Worm (Caenorhabditis elegans): ENCODE measurements around the gene Y66D12A.7.

DNA sequence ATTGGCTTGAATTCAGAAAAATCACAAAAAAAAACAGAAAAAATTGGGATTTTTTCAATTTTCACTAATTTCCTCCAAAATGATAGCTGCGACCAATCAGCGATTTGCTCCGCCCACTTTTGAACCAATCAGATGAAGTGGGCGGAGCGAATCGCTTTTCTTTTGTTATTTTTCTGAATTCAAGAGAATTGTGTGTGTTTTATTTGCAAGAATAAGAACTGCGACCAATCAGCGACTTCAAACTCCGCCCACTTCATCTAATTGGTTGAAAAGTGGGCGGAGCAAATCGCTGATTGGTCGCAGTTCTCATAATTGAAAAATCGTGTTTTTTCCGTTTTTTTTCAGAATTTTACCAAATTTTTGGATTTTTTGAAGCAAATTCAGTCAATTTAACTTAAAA lies 2.3 kb upstream of the Y66D12A.7 start:
- TF ChIP-seq egl-27 (tag; optimal IDR thresholded peaks at IDR 0.05) (no peak), lsy-2 (tag; optimal IDR thresholded peaks at IDR 0.05) (no peak), pqm-1 (tag; optimal IDR thresholded peaks at IDR 0.05) (no peak), R02D3.7 (tag; optimal IDR thresholded peaks at IDR 0.05) (no peak), nhr-77 (tag; optimal IDR thresholded peaks at IDR 0.05) (no peak), ztf-11 (tag; optimal IDR thresholded peaks at IDR 0.05) (no peak)

Data from whole organism, L4 larva.